Worm (Caenorhabditis elegans) whole organism, young adult: Measurements from ENCODE around the gene Y38E10A.34.

Experiments used
- C06A6.2 ChIP-seq: fragments of 200-800 bp; sonication (Bioruptor generic); conservative IDR thresholded peaks from 2 replicates; pipeline ENCODE4 v1.3.6; 2022; ENCODE audit warnings: missing genetic modification characterization, missing compliant biosample characterization
- D2030.7 ChIP-seq: fragments of 200-800 bp; sonication (Bioruptor generic); IDR thresholded peaks from 2 replicates; pipeline ENCODE4 v1.3.6; 2022; ENCODE audit warnings: missing genetic modification reagents, missing genetic modification characterization, missing compliant biosample characterization
- F23B12.7 ChIP-seq: sonication (generic microtip); optimal IDR thresholded peaks from 2 replicates; lab custom pipeline; 2017; ENCODE audit warnings: missing genetic modification characterization, mild to moderate bottlenecking, missing compliant biosample characterization, antibody characterized with exemption, moderate library complexity; ENCODE audit not compliant: insufficient read depth
- F33H1.4 ChIP-seq: fragments of 200-800 bp; sonication (Bioruptor generic); IDR thresholded peaks from 2 replicates; pipeline ENCODE4 v1.3.6; 2022; ENCODE audit warnings: missing genetic modification reagents, missing genetic modification characterization, missing compliant biosample characterization
- F52B5.7 ChIP-seq: sonication (generic microtip); optimal IDR thresholded peaks from 2 replicates; lab custom pipeline; 2016; ENCODE audit warnings: mild to moderate bottlenecking, missing genetic modification characterization, missing compliant biosample characterization
- F57C9.4 ChIP-seq: sonication (generic microtip); optimal IDR thresholded peaks from 2 replicates; lab custom pipeline; 2017; ENCODE audit warnings: mild to moderate bottlenecking, missing genetic modification characterization, missing compliant biosample characterization
- K11D2.4 ChIP-seq: fragments of 200-800 bp; sonication (Bioruptor generic); IDR thresholded peaks from 2 replicates; pipeline ENCODE4 v1.3.6; 2022; ENCODE audit warnings: missing genetic modification reagents, missing genetic modification characterization, missing compliant biosample characterization
- K12H6.12 ChIP-seq: fragments of 200-800 bp; sonication (Bioruptor generic); optimal IDR thresholded peaks from 2 replicates; lab custom pipeline; 2018; ENCODE audit warnings: mild to moderate bottlenecking, missing genetic modification characterization, missing compliant biosample characterization
- Y67H2A.10 ChIP-seq: fragments of 200-800 bp; sonication (Bioruptor generic); conservative IDR thresholded peaks from 2 replicates; pipeline ENCODE4 v1.3.6; 2022; ENCODE audit warnings: missing genetic modification reagents, missing genetic modification characterization, missing compliant biosample characterization
- Y79H2A.3 ChIP-seq: fragments of 200-800 bp; sonication (Bioruptor generic); conservative IDR thresholded peaks from 2 replicates; pipeline ENCODE4 v1.3.6; 2022; ENCODE audit warnings: missing genetic modification reagents, missing genetic modification characterization, missing compliant biosample characterization
- athp-1 ChIP-seq: sonication (generic microtip); optimal IDR thresholded peaks from 2 replicates; lab custom pipeline; 2017; ENCODE audit warnings: mild to moderate bottlenecking, missing genetic modification characterization, missing compliant biosample characterization
- attf-3 ChIP-seq: fragments of 200-800 bp; sonication (Bioruptor generic); conservative IDR thresholded peaks from 2 replicates; pipeline ENCODE4 v1.3.6; 2022; ENCODE audit warnings: missing genetic modification reagents, missing genetic modification characterization, missing compliant biosample characterization
- cebp-1 ChIP-seq, 2 experiments: fragments of 200-800 bp in 1 of 2; sonication (Bioruptor generic) in 1 of 2; sonication (generic microtip) in 1 of 2; IDR thresholded peaks in 1 of 2; optimal IDR thresholded peaks in 1 of 2; 2 replicates each; pipeline versions ENCODE4 v1.3.6 to Lab custom; 2017 to 2022; ENCODE audit warnings: missing compliant biosample characterization in 2 of 2, missing genetic modification characterization in 2 of 2, mild to moderate bottlenecking in 1 of 2, missing genetic modification reagents in 1 of 2, moderate library complexity in 1 of 2
- ceh-40 ChIP-seq: fragments of 200-800 bp; sonication (Bioruptor generic); IDR thresholded peaks from 2 replicates; pipeline ENCODE4 v1.3.6; 2022; ENCODE audit warnings: missing genetic modification characterization, missing compliant biosample characterization
- dox-1 ChIP-seq: fragments of 200-800 bp; sonication (Bioruptor generic); IDR thresholded peaks from 2 replicates; pipeline ENCODE4 v1.3.6; 2022; ENCODE audit warnings: missing genetic modification reagents, missing genetic modification characterization, missing compliant biosample characterization
- dpl-1 ChIP-seq: fragments of 150-350 bp; optimal IDR thresholded peaks from 2 replicates; lab custom pipeline; 2014; ENCODE audit warnings: missing biosample characterization, missing genetic modification reagents, missing genetic modification characterization
- efl-1 ChIP-seq: fragments of 150-350 bp; optimal IDR thresholded peaks from 2 replicates; lab custom pipeline; 2014; ENCODE audit warnings: missing biosample characterization, missing genetic modification reagents, missing genetic modification characterization
- egl-44 ChIP-seq: fragments of 200-800 bp; sonication (Bioruptor generic); IDR thresholded peaks from 2 replicates; pipeline ENCODE4 v1.3.6; 2022; ENCODE audit warnings: missing genetic modification reagents, missing genetic modification characterization, missing compliant biosample characterization
- ets-4 ChIP-seq: fragments of 200-800 bp; sonication (Bioruptor generic); optimal IDR thresholded peaks from 2 replicates; lab custom pipeline; 2018; ENCODE audit warnings: mild to moderate bottlenecking, missing genetic modification characterization, missing compliant biosample characterization
- gei-17 ChIP-seq: fragments of 200-800 bp; sonication (Bioruptor generic); optimal IDR thresholded peaks from 2 replicates; lab custom pipeline; 2018; ENCODE audit warnings: mild to moderate bottlenecking, missing genetic modification characterization, missing compliant biosample characterization
- let-526 ChIP-seq: fragments of 200-800 bp; sonication (Bioruptor generic); IDR thresholded peaks from 2 replicates; pipeline ENCODE4 v1.3.6; 2022; ENCODE audit warnings: missing genetic modification reagents, missing genetic modification characterization, missing compliant biosample characterization
- lin-35 ChIP-seq, 3 experiments: fragments of 150-350 bp in 2 of 3; sonication (generic microtip) in 1 of 3; optimal IDR thresholded peaks; 2 replicates each; lab custom pipeline; 2014 to 2018; ENCODE audit warnings: missing biosample characterization in 3 of 3, missing genetic modification characterization in 3 of 3, missing genetic modification reagents in 3 of 3
- lin-40 ChIP-seq: sonication (generic microtip); optimal IDR thresholded peaks from 2 replicates; lab custom pipeline; 2016; ENCODE audit warnings: missing genetic modification characterization, mild to moderate bottlenecking, missing compliant biosample characterization, missing genotype, missing genetic modification reagents
- lin-54 ChIP-seq: fragments of 200-800 bp; sonication (Bioruptor generic); optimal IDR thresholded peaks from 2 replicates; lab custom pipeline; 2018; ENCODE audit warnings: mild to moderate bottlenecking, missing genetic modification characterization, missing compliant biosample characterization
- mcd-1 ChIP-seq: fragments of 200-800 bp; sonication (Bioruptor generic); IDR thresholded peaks from 2 replicates; pipeline ENCODE4 v1.3.6; 2022; ENCODE audit warnings: missing genetic modification reagents, missing genetic modification characterization, missing compliant biosample characterization
- mes-4 ChIP-seq: sonication (generic microtip); optimal IDR thresholded peaks from 2 replicates; lab custom pipeline; 2016; ENCODE audit warnings: missing genotype, missing genetic modification characterization, missing compliant biosample characterization
- nfya-2 ChIP-seq: fragments of 200-800 bp; sonication (Bioruptor generic); IDR thresholded peaks from 2 replicates; pipeline ENCODE4 v1.3.6; 2022; ENCODE audit warnings: missing genetic modification reagents, missing genetic modification characterization, missing compliant biosample characterization
- rcor-1 ChIP-seq: fragments of 200-800 bp; sonication (Bioruptor generic); IDR thresholded peaks from 2 replicates; pipeline ENCODE4 v1.3.6; 2022; ENCODE audit warnings: missing genetic modification reagents, missing genetic modification characterization, missing compliant biosample characterization
- rpc-1 ChIP-seq, 2 experiments: fragments of 150-350 bp in 1 of 2; sonication (generic microtip) in 1 of 2; optimal IDR thresholded peaks; 2 replicates each; lab custom pipeline; 2014 to 2018; ENCODE audit warnings: missing biosample characterization in 1 of 2, missing genetic modification characterization in 1 of 2, missing genetic modification reagents in 1 of 2, missing genotype in 1 of 2
- snpc-4 ChIP-seq, 5 experiments: fragments of 150-350 bp in 1 of 5; sonication (generic microtip) in 4 of 5; optimal IDR thresholded peaks; 2 replicates each; lab custom pipeline; 2014 to 2018; ENCODE audit warnings: missing genetic modification characterization in 5 of 5, missing biosample characterization in 3 of 5, antibody characterized with exemption in 2 of 5, mild to moderate bottlenecking in 2 of 5, missing compliant biosample characterization in 2 of 5, missing genotype in 2 of 5, moderate library complexity in 2 of 5, missing genetic modification reagents in 1 of 5
- tbp1 ChIP-seq: fragments of 200-800 bp; sonication (Bioruptor generic); optimal IDR thresholded peaks from 2 replicates; lab custom pipeline; 2018; ENCODE audit warnings: mild to moderate bottlenecking, missing genetic modification characterization, missing compliant biosample characterization
- unc-62 ChIP-seq: fragments of 150-350 bp; optimal IDR thresholded peaks from 2 replicates; lab custom pipeline; 2014; ENCODE audit warnings: missing biosample characterization, missing genetic modification reagents, missing genetic modification characterization
- zim-3 ChIP-seq: sonication (generic microtip); optimal IDR thresholded peaks from 2 replicates; lab custom pipeline; 2017; ENCODE audit warnings: mild to moderate bottlenecking, missing genetic modification characterization, moderate library complexity, missing compliant biosample characterization
- ztf-3 ChIP-seq: fragments of 200-800 bp; sonication (Bioruptor generic); optimal IDR thresholded peaks from 2 replicates; lab custom pipeline; 2018; ENCODE audit warnings: mild to moderate bottlenecking, missing genetic modification characterization, missing compliant biosample characterization

Y38E10A.34 gene

DNA sequence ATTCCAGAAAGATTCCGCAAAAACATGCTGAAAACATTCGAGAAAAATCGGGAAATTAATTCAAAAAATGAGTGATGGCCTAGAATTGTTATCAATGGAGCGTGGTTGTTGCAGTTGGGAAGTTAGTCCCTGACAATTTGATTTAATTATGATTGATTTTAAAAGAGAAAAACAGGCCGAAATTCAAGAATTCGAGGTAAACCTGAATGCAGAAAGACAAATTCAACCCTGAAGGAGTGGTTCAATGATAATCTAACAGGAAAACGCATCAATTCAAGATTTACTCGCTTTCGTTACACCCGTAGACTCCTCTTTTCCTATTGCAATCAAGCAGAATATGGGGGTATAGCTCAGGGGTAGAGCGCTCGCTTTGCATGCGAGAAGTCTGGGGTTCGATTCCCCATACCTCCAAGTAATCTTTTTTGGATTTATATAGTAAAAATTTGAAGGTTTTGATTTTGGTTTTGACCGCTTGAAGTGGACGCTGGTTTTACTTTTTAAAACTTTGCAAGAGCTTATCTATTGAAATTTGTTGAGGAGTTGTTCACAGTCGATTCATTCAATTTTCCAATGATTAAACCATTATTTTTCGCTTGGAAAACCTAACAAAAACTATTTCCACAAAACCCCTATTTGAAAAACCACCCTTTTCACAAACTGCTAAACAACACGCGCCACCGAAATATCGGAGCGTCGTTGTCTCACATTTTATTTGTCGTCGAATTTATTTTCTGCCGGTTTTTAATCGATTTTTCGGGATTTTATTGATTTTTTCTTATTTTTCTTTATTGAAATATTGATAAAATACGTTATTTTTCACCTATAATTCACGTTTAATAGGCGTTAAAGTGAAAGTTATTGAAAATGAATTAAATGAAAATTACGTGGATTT, 47.2 kb downstream of the Y38E10A.34 start (continued):
- no peak for TF ChIP-seq F57C9.4 (tag; lab: Kevin White, UChicago)
- no peak for TF ChIP-seq let-526 (GFP tag; lab: Robert Waterston, UW)
- peak; percentile 68 for TF ChIP-seq F33H1.4 (GFP tag; lab: Robert Waterston, UW)
- TF ChIP-seq dpl-1 = peak; percentile 15
- TF ChIP-seq zim-3 (tag; lab: Kevin White, UChicago) = peak; percentile 10
- TF ChIP-seq C06A6.2 (GFP tag; lab: Robert Waterston, UW) = no peak
- no peak for TF ChIP-seq nfya-2 (GFP tag; lab: Robert Waterston, UW)
- TF ChIP-seq dox-1 (GFP tag; lab: Robert Waterston, UW) = peak; percentile 87
- no peak for TF ChIP-seq ets-4
- peak; percentile 78 for TF ChIP-seq ztf-3
- no peak; the same call in 1 of the 2 replicates for TF ChIP-seq ceh-40 (GFP tag; lab: Robert Waterston, UW)
- peak; percentile 53 for TF ChIP-seq K11D2.4
- peak; percentile 77 for TF ChIP-seq rpc-1 (optimal IDR thresholded peaks at IDR 0.05; lab: Kevin White, UChicago)
- TF ChIP-seq rpc-1 (tag; optimal IDR thresholded peaks at IDR 0.05; lab: Kevin White, UChicago) = peak; percentile 95
- TF ChIP-seq mes-4 (tag; lab: Kevin White, UChicago) = peak; percentile 75
- no peak for TF ChIP-seq snpc-4 (GFP tag; optimal IDR thresholded peaks at IDR 0.05; lab: Kevin White, UChicago)
- peak in 3 of 4 experiments; percentile 39 to 63 (median 54) for TF ChIP-seq snpc-4 (tag; optimal IDR thresholded peaks at IDR 0.05; lab: Kevin White, UChicago)
- peak; percentile 72 for TF ChIP-seq K12H6.12 (tag; lab: Kevin White, UChicago)
- TF ChIP-seq tbp1 (GFP tag; lab: Kevin White, UChicago) = peak; percentile 92
- TF ChIP-seq lin-40 (tag; lab: Kevin White, UChicago) = peak; percentile 79

- TF ChIP-seq Y79H2A.3 = no peak
- TF ChIP-seq F52B5.7 (tag; lab: Kevin White, UChicago) = no peak
- TF ChIP-seq athp-1 (tag; lab: Kevin White, UChicago) = no peak
- TF ChIP-seq D2030.7 (GFP tag; lab: Robert Waterston, UW) = no peak
- TF ChIP-seq efl-1 = no peak
- TF ChIP-seq attf-3 = no peak
- TF ChIP-seq gei-17 (GFP tag; lab: Kevin White, UChicago) = no peak
- no peak for TF ChIP-seq dox-1 (GFP tag; lab: Robert Waterston, UW)
- TF ChIP-seq K11D2.4 = no peak
Observed at ce11 chrII:12678867-12679134, 47.8 kb downstream of the Y38E10A.34 start, which contains the start of gene Y38E10A.24. Gene Y38E10A.24, plus strand, starts transcription at chrII:12679035.

- TF ChIP-seq ceh-40 (GFP tag; lab: Robert Waterston, UW) (no peak), attf-3 (peak; percentile 98), F33H1.4 (GFP tag; lab: Robert Waterston, UW) (no peak), cebp-1 (GFP tag; IDR thresholded peaks at IDR 0.05; lab: Robert Waterston, UW) (no peak), cebp-1 (tag; optimal IDR thresholded peaks at IDR 0.05; lab: Kevin White, UChicago) (peak; percentile 11), lin-54 (GFP tag; lab: Kevin White, UChicago) (peak; percentile 72), rcor-1 (GFP tag; lab: Robert Waterston, UW) (no peak), F23B12.7 (tag; lab: Kevin White, UChicago) (peak; percentile 28), efl-1 (peak; percentile 54), unc-62 (GFP tag; lab: Kevin White, UChicago) (no peak), lin-35 (GFP tag; optimal IDR thresholded peaks at IDR 0.05; lab: Kevin White, UChicago) (peak in 1 of 3 experiments; percentile 74), Y67H2A.10 (GFP tag; lab: Robert Waterston, UW) (no peak), mcd-1 (GFP tag; lab: Robert Waterston, UW) (peak; percentile 67), egl-44 (no peak), lin-40 (tag; lab: Kevin White, UChicago) (peak; percentile 27)
Observed at ce11 chrII:12679635-12680034, 48.6 kb downstream of the Y38E10A.34 start, which contains the start of the genes Y38E10A.33 and cox-10. Gene Y38E10A.33, minus strand, starts transcription at chrII:12679646. Gene cox-10, plus strand, starts transcription at chrII:12679954.
